Fruit fly (Drosophila melanogaster) Kc167 (cell line): ENCODE results near the gene net.

Experiments used
- Myc ChIP-seq: fragments of >200 bp; optimal IDR thresholded peaks from 2 replicates; lab custom pipeline; 2017; ENCODE audit warnings: missing external identifiers
- Sin3A ChIP-seq: fragments of >200 bp; optimal IDR thresholded peaks from 2 replicates; lab custom pipeline; 2018; ENCODE audit warnings: missing external identifiers
- h ChIP-seq: fragments of >200 bp; optimal IDR thresholded peaks from 3 replicates; lab custom pipeline; 2018; ENCODE audit warnings: missing external identifiers
- insv ChIP-seq: fragments of >200 bp; optimal IDR thresholded peaks from 3 replicates; lab custom pipeline; 2018; ENCODE audit warnings: missing external identifiers
- psq ChIP-seq: fragments of >200 bp; optimal IDR thresholded peaks from 2 replicates; lab custom pipeline; 2017; ENCODE audit warnings: missing external identifiers
- ttk ChIP-seq: sonication (Bioruptor generic); optimal IDR thresholded peaks from 2 replicates; lab custom pipeline; 2017; ENCODE audit warnings: missing external identifiers

Gene net

DNA sequence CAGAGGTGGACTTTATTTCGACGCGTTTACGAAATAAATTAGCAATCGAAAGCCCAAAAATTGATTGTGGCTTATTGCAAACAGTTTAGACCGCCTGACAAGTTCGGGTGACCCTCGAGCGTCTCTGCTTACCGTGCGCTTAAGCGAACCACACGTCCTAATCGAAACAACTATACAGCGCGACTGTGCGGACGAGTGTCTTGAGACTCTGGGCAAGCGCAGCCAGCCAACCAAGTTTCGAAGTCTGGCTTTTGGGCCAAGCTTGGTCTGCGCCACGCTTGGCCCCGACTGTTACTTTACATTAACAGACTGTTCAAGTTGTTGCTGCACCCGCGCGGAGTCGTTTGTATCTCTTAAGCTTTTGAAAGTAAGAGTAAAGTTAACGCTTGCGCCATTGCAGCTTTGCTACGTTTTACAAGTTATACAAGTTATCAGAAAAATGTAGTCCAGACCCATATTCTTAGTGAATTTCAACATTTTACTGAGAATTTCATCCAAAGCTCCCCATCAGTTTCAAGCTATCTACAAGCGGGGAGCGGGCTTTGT lies 28.1 kb downstream of the net start:
- no peak for TF ChIP-seq Myc
- TF ChIP-seq Sin3A (lab: Kevin White, UChicago), result no peak
- no peak for TF ChIP-seq ttk (lab: Kevin White, UChicago)
- TF ChIP-seq insv (lab: Kevin White, UChicago), result no peak
- no peak for TF ChIP-seq psq (lab: Kevin White, UChicago)
- TF ChIP-seq h (lab: Kevin White, UChicago), result no peak

DNA sequence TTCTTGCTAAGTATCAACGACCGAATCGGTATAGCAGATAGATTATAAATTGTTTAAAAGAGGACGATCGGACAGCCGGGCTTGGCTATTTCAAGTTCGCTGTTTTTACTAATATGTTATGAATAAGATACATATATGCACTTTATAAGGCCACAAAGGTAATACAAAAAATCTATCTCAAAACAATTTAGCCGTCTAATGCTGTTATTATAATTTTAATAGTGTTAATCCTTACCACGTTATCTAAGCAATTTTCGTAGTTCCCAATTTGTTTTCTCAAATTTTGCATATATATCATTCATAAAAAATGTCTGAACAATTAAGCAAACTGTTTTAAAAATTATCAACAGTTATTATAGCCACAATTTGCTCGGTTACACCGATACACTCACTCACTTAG lies 30.3 kb downstream of the net start:
- TF ChIP-seq h (lab: Kevin White, UChicago), result no peak
- TF ChIP-seq insv (lab: Kevin White, UChicago), result no peak
- TF ChIP-seq psq (lab: Kevin White, UChicago), result no peak
- no peak for TF ChIP-seq Myc
- TF ChIP-seq Sin3A (lab: Kevin White, UChicago), result no peak
- no peak for TF ChIP-seq ttk (lab: Kevin White, UChicago)

DNA sequence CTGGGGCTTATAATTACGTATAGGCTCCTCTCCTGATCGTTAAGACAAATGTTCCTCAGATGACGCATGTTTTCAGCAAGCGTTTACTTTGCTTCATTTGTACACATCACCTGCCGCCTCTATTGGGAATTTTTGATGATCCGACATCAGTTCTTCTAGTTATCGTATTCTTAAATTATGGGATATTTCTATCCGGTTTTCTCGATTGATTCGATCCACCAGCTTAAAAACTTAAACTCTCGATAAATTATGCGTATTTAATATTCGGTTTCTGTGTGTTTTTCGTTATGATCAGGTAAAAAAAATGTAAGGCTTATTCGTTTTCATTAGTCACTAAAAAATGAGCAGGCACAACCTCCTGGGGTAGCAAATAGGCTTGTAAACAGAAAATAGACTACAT lies 34.1 kb downstream of the net start:
- no peak for TF ChIP-seq Sin3A (lab: Kevin White, UChicago)
- no peak for TF ChIP-seq h (lab: Kevin White, UChicago)
- TF ChIP-seq insv (lab: Kevin White, UChicago), result no peak

DNA sequence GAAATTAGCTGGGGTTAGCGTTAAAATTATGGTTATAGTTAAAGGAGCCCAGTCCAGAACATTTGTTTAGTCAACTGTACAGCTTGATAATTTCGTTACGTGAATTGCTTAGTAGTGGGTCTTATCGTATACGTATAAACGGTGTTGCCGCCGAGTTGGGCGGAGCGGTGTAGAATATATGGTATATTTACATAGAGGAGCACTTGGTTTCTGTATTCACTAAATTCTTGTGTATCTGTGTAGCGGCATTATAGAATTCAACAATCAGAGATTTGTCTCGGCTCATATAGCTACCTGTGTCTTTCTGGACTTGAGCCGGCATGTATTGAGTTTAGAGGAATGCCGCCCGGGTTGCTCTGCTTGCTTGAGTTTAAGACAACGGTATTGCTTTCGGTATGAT lies 51.7 kb downstream of the net start:
- TF ChIP-seq insv (lab: Kevin White, UChicago), result no peak
- no peak for TF ChIP-seq ttk (lab: Kevin White, UChicago)
- no peak for TF ChIP-seq Myc
- no peak for TF ChIP-seq h (lab: Kevin White, UChicago)
- TF ChIP-seq Sin3A (lab: Kevin White, UChicago), result no peak

DNA sequence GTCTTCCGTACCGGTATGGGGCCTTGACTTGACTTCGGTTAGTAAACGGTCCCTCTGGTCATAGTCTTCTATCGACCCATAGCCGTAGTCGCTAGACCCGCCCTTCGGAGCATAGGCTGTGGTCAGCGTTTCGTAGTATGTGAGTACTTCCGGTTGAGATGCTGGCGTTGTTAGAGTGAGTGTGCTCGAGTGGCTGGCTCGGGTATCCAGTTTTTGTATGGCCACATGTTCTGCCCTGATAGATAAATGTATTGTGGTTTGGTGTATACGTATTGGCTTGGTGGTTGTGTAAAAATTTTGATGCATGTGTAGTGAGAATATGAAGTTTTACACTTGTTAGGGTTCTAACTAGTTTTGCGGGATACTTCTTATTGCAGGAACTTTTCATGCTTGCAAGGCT lies 53.1 kb downstream of the net start:
- no peak for TF ChIP-seq insv (lab: Kevin White, UChicago)
- TF ChIP-seq Myc, result no peak
- no peak for TF ChIP-seq h (lab: Kevin White, UChicago)
- TF ChIP-seq ttk (lab: Kevin White, UChicago), result no peak
- TF ChIP-seq Sin3A (lab: Kevin White, UChicago), result no peak
- TF ChIP-seq psq (lab: Kevin White, UChicago), result no peak
